Fruit fly (Drosophila melanogaster) whole organism, embryonic: ENCODE measurements around the gene CG33120.

Experiments used
- Atf3 ChIP-seq: fragments of 200-800 bp; sonication (Bioruptor generic); optimal IDR thresholded peaks from 3 replicates; lab custom pipeline; 2016; ENCODE audit warnings: missing biosample characterization, missing genetic modification characterization
- CG10321 ChIP-seq: fragments of 200-800 bp; sonication (Bioruptor generic); IDR thresholded peaks from 2 replicates; pipeline ENCODE4 v1.3.6; 2022; ENCODE audit warnings: missing biosample characterization, missing genetic modification characterization
- CG10462 ChIP-seq: fragments of 200-800 bp; sonication (Bioruptor generic); optimal IDR thresholded peaks from 2 replicates; lab custom pipeline; 2016; ENCODE audit warnings: missing biosample characterization, missing genetic modification characterization
- CG10979 ChIP-seq: fragments of 200-800 bp; sonication (Bioruptor generic); optimal IDR thresholded peaks from 2 replicates; lab custom pipeline; 2018; ENCODE audit warnings: missing biosample characterization, mild to moderate bottlenecking, missing genetic modification characterization, moderate library complexity
- CG11560 ChIP-seq: fragments of 200-800 bp; sonication (Bioruptor generic); IDR thresholded peaks from 3 replicates; pipeline ENCODE4 v1.3.6; 2022; ENCODE audit warnings: missing biosample characterization, missing genetic modification characterization
- CG1233 ChIP-seq: fragments of 200-800 bp; sonication (Bioruptor generic); optimal IDR thresholded peaks from 4 replicates; lab custom pipeline; 2018; ENCODE audit warnings: missing biosample characterization, mild to moderate bottlenecking, missing genetic modification characterization
- CG13296 ChIP-seq: fragments of 200-800 bp; sonication (Bioruptor generic); optimal IDR thresholded peaks from 3 replicates; lab custom pipeline; 2018; ENCODE audit warnings: missing biosample characterization, mild to moderate bottlenecking, missing genetic modification characterization
- CG14667 ChIP-seq: fragments of 200-800 bp; sonication (Bioruptor generic); IDR thresholded peaks from 2 replicates; pipeline ENCODE4 v1.3.6; 2022; ENCODE audit warnings: missing biosample characterization, missing genetic modification characterization
- CG15011 ChIP-seq: fragments of 200-800 bp; sonication (Bioruptor generic); optimal IDR thresholded peaks from 3 replicates; lab custom pipeline; 2018; ENCODE audit warnings: missing biosample characterization, mild to moderate bottlenecking, missing genetic modification characterization
- CG16813 ChIP-seq: fragments of 200-800 bp; sonication (Bioruptor generic); IDR thresholded peaks from 3 replicates; pipeline ENCODE4 v1.3.6; 2022; ENCODE audit warnings: missing biosample characterization, missing genetic modification characterization; ENCODE audit not compliant: partially characterized antibody
- CG16815 ChIP-seq: fragments of 200-800 bp; sonication (Bioruptor generic); optimal IDR thresholded peaks from 3 replicates; lab custom pipeline; 2017; ENCODE audit warnings: missing biosample characterization, mild to moderate bottlenecking, missing genetic modification characterization
- CG1792 ChIP-seq: fragments of 200-800 bp; sonication (Bioruptor generic); optimal IDR thresholded peaks from 2 replicates; lab custom pipeline; 2016; ENCODE audit warnings: missing biosample characterization, missing genetic modification characterization
- CG18476 ChIP-seq: fragments of 200-800 bp; sonication (Bioruptor generic); optimal IDR thresholded peaks from 2 replicates; lab custom pipeline; 2016; ENCODE audit warnings: missing biosample characterization, mild to moderate bottlenecking, missing genetic modification characterization
- CG18599 ChIP-seq: fragments of 200-800 bp; sonication (Bioruptor generic); optimal IDR thresholded peaks from 3 replicates; lab custom pipeline; 2017; ENCODE audit warnings: missing biosample characterization, missing genetic modification characterization, mild to moderate bottlenecking, moderate library complexity, missing genetic modification reagents
- CG2120 ChIP-seq: fragments of 200-800 bp; sonication (Bioruptor generic); optimal IDR thresholded peaks from 3 replicates; lab custom pipeline; 2016; ENCODE audit warnings: missing biosample characterization, missing genetic modification characterization
- CG2129 ChIP-seq: fragments of 200-800 bp; sonication (Bioruptor generic); IDR thresholded peaks from 2 replicates; pipeline ENCODE4 v1.3.6; 2022; ENCODE audit warnings: missing biosample characterization, missing genetic modification characterization; ENCODE audit not compliant: partially characterized antibody
- CG2875 ChIP-seq: fragments of 200-800 bp; sonication (Bioruptor generic); optimal IDR thresholded peaks from 2 replicates; lab custom pipeline; 2017; ENCODE audit warnings: missing biosample characterization, mild to moderate bottlenecking, missing genetic modification characterization, missing genetic modification reagents
- CG4854 ChIP-seq: fragments of 200-800 bp; sonication (Bioruptor generic); optimal IDR thresholded peaks from 2 replicates; lab custom pipeline; 2016; ENCODE audit warnings: missing biosample characterization, missing genetic modification characterization, inconsistent platforms
- CG6654 ChIP-seq: fragments of 200-800 bp; sonication (Bioruptor generic); optimal IDR thresholded peaks from 2 replicates; lab custom pipeline; 2017; ENCODE audit warnings: missing biosample characterization, mild to moderate bottlenecking, missing genetic modification characterization
- CG6689 ChIP-seq: fragments of 200-800 bp; sonication (Bioruptor generic); IDR thresholded peaks from 2 replicates; pipeline ENCODE4 v1.3.6; 2022; ENCODE audit warnings: missing biosample characterization, missing genetic modification characterization
- CG7928 ChIP-seq: fragments of 200-800 bp; sonication (Bioruptor generic); optimal IDR thresholded peaks from 2 replicates; lab custom pipeline; 2017; ENCODE audit warnings: missing biosample characterization, mild to moderate bottlenecking, missing genetic modification characterization
- CG9797 ChIP-seq: fragments of 200-800 bp; sonication (Bioruptor generic); optimal IDR thresholded peaks from 3 replicates; lab custom pipeline; 2018; ENCODE audit warnings: missing biosample characterization, mild to moderate bottlenecking, missing genetic modification characterization
- CoRest ChIP-seq: fragments of 200-800 bp; sonication (Bioruptor generic); optimal IDR thresholded peaks from 3 replicates; lab custom pipeline; 2018; ENCODE audit warnings: missing biosample characterization, mild to moderate bottlenecking, missing genetic modification characterization, moderate library complexity
- D19A ChIP-seq: fragments of 200-800 bp; optimal IDR thresholded peaks from 3 replicates; lab custom pipeline; 2019; ENCODE audit warnings: missing biosample characterization, mild to moderate bottlenecking, missing genetic modification characterization, moderate library complexity
- Dek ChIP-seq: fragments of 200-800 bp; sonication (Bioruptor generic); optimal IDR thresholded peaks from 3 replicates; lab custom pipeline; 2019; ENCODE audit warnings: missing biosample characterization, mild to moderate bottlenecking, missing genetic modification characterization, moderate library complexity
- Dip3 ChIP-seq: fragments of 200-800 bp; sonication (Bioruptor generic); optimal IDR thresholded peaks from 3 replicates; lab custom pipeline; 2016; ENCODE audit warnings: missing biosample characterization, missing genetic modification characterization
- Ets97D ChIP-seq: fragments of 200-800 bp; sonication (Bioruptor generic); optimal IDR thresholded peaks from 3 replicates; lab custom pipeline; 2016; ENCODE audit warnings: missing biosample characterization, missing genetic modification characterization
- H15 ChIP-seq: fragments of 200-800 bp; sonication (Bioruptor generic); IDR thresholded peaks from 3 replicates; pipeline ENCODE4 v1.3.6; 2022; ENCODE audit warnings: missing biosample characterization, missing genetic modification characterization
- Nf-YB ChIP-seq: fragments of 200-800 bp; sonication (Bioruptor generic); optimal IDR thresholded peaks from 3 replicates; lab custom pipeline; 2019; ENCODE audit warnings: missing biosample characterization, mild to moderate bottlenecking, missing genetic modification characterization, moderate library complexity
- Optix ChIP-seq: fragments of 200-800 bp; sonication (Bioruptor generic); IDR thresholded peaks from 3 replicates; pipeline ENCODE4 v1.3.6; 2022; ENCODE audit warnings: missing biosample characterization, missing genetic modification characterization
- PHDP ChIP-seq: fragments of 200-800 bp; sonication (Bioruptor generic); optimal IDR thresholded peaks from 3 replicates; lab custom pipeline; 2018; ENCODE audit warnings: missing biosample characterization, mild to moderate bottlenecking, missing genetic modification characterization, moderate library complexity
- Ravus ChIP-seq: fragments of 200-800 bp; sonication (Bioruptor generic); IDR thresholded peaks from 2 replicates; pipeline ENCODE4 v1.3.6; 2022; ENCODE audit warnings: missing biosample characterization, missing genetic modification characterization
- Sox100B ChIP-seq: fragments of 200-800 bp; sonication (Bioruptor generic); optimal IDR thresholded peaks from 3 replicates; lab custom pipeline; 2018; ENCODE audit warnings: missing biosample characterization, mild to moderate bottlenecking, missing genetic modification characterization
- amos ChIP-seq: fragments of 200-800 bp; sonication (Bioruptor generic); IDR thresholded peaks from 2 replicates; pipeline ENCODE4 v1.3.6; 2022; ENCODE audit warnings: missing biosample characterization, missing genetic modification characterization; ENCODE audit not compliant: partially characterized antibody
- ase ChIP-seq: fragments of 200-800 bp; sonication (Bioruptor generic); IDR thresholded peaks from 3 replicates; pipeline ENCODE4 v1.3.6; 2022; ENCODE audit warnings: missing biosample characterization, missing genetic modification characterization
- bsh ChIP-seq, 2 experiments: fragments of 200-800 bp; sonication (Bioruptor generic); optimal IDR thresholded peaks; 2 replicates each; lab custom pipeline; 2017 to 2018; ENCODE audit warnings: mild to moderate bottlenecking in 2 of 2, missing biosample characterization in 2 of 2, missing genetic modification characterization in 2 of 2, moderate library complexity in 1 of 2
- chn ChIP-seq: fragments of 200-800 bp; sonication (Bioruptor generic); optimal IDR thresholded peaks from 2 replicates; lab custom pipeline; 2016; ENCODE audit warnings: missing biosample characterization, missing genetic modification characterization
- croc ChIP-seq: fragments of 200-800 bp; sonication (Bioruptor generic); conservative IDR thresholded peaks from 3 replicates; pipeline ENCODE4 v1.3.6; 2022; ENCODE audit warnings: missing biosample characterization, missing genetic modification characterization
- danr ChIP-seq: fragments of 200-800 bp; sonication (Bioruptor generic); IDR thresholded peaks from 2 replicates; pipeline ENCODE4 v1.3.6; 2022; ENCODE audit warnings: missing biosample characterization, missing genetic modification characterization
- dimm ChIP-seq: fragments of 200-800 bp; sonication (Bioruptor generic); IDR thresholded peaks from 2 replicates; pipeline ENCODE4 v1.3.6; 2022; ENCODE audit warnings: missing biosample characterization, missing genetic modification characterization
- fu2 ChIP-seq: fragments of 200-800 bp; sonication (Bioruptor generic); optimal IDR thresholded peaks from 2 replicates; lab custom pipeline; 2016; ENCODE audit warnings: missing biosample characterization, missing genetic modification characterization
- kay ChIP-seq: fragments of 200-800 bp; sonication (Bioruptor generic); optimal IDR thresholded peaks from 2 replicates; lab custom pipeline; 2016; ENCODE audit warnings: missing biosample characterization, missing genetic modification characterization
- kni ChIP-seq: fragments of 200-800 bp; sonication (Bioruptor generic); optimal IDR thresholded peaks from 3 replicates; lab custom pipeline; 2017; ENCODE audit warnings: mild to moderate bottlenecking, missing biosample characterization, missing genetic modification reagents, missing genetic modification characterization
- luna ChIP-seq: fragments of 200-800 bp; sonication (Bioruptor generic); optimal IDR thresholded peaks from 2 replicates; lab custom pipeline; 2016; ENCODE audit warnings: missing biosample characterization, missing genetic modification characterization
- run ChIP-seq: fragments of 200-800 bp; sonication (Bioruptor generic); optimal IDR thresholded peaks from 3 replicates; lab custom pipeline; 2018; ENCODE audit warnings: missing biosample characterization, mild to moderate bottlenecking, missing genetic modification characterization
- seq ChIP-seq: fragments of 200-800 bp; sonication (Bioruptor generic); IDR thresholded peaks from 2 replicates; pipeline ENCODE4 v1.3.6; 2022; ENCODE audit warnings: missing biosample characterization, missing genetic modification characterization
- sqz ChIP-seq: fragments of 200-800 bp; sonication (Bioruptor generic); optimal IDR thresholded peaks from 3 replicates; lab custom pipeline; 2018; ENCODE audit warnings: missing biosample characterization, mild to moderate bottlenecking, missing genetic modification characterization
- tgo ChIP-seq: fragments of 200-800 bp; sonication (Bioruptor generic); IDR thresholded peaks from 3 replicates; pipeline ENCODE4 v1.3.6; 2022; ENCODE audit warnings: missing biosample characterization, missing genetic modification characterization
- wdn ChIP-seq: fragments of 200-800 bp; sonication (Bioruptor generic); IDR thresholded peaks from 2 replicates; pipeline ENCODE4 v1.3.6; 2022; ENCODE audit warnings: missing biosample characterization, missing genetic modification characterization
- zen ChIP-seq: fragments of 200-800 bp; sonication (Bioruptor generic); optimal IDR thresholded peaks from 3 replicates; lab custom pipeline; 2018; ENCODE audit warnings: missing biosample characterization, mild to moderate bottlenecking, missing genetic modification characterization, moderate library complexity
- zfh1 ChIP-seq: fragments of 200-800 bp; sonication (Bioruptor generic); IDR thresholded peaks from 3 replicates; pipeline ENCODE4 v1.3.6; 2022; ENCODE audit warnings: missing biosample characterization, missing genetic modification characterization

CG33120 gene

dm6 chr2L:18857635-18858059 lies 13.3 kb upstream of the CG33120 start (continued):
- peak; percentile 76 for TF ChIP-seq sqz (GFP tag; lab: Kevin White, UChicago)
- peak; percentile 88 for TF ChIP-seq H15 (GFP tag; lab: Robert Waterston, UW)
- peak; percentile 87 for TF ChIP-seq CG14667 (GFP tag; lab: Robert Waterston, UW)
- TF ChIP-seq croc (GFP tag; lab: Robert Waterston, UW): peak; percentile 80
- TF ChIP-seq CG2129 (GFP tag; lab: Robert Waterston, UW): no peak
- peak; percentile 52 for TF ChIP-seq kni
- peak; percentile 95 for TF ChIP-seq CG2120 (GFP tag; lab: Kevin White, UChicago)
- peak; percentile 81 for TF ChIP-seq Atf3
- TF ChIP-seq run: peak; percentile 86
- peak; percentile 60 for TF ChIP-seq CG1792 (GFP tag; lab: Kevin White, UChicago)
- peak; percentile 92 for TF ChIP-seq ase (GFP tag; lab: Robert Waterston, UW)
- TF ChIP-seq CG10462 (GFP tag; lab: Kevin White, UChicago): peak; percentile 85
- TF ChIP-seq CG6654 (GFP tag; lab: Kevin White, UChicago): peak; percentile 79
- peak; percentile 80 for TF ChIP-seq CG16815 (GFP tag; lab: Kevin White, UChicago)
- peak; percentile 95 for TF ChIP-seq PHDP (tag; lab: Kevin White, UChicago)
- no peak for TF ChIP-seq amos (GFP tag; lab: Robert Waterston, UW)
- peak; percentile 87 for TF ChIP-seq CG10979
- TF ChIP-seq Ravus (GFP tag; lab: Robert Waterston, UW): peak; percentile 69
- TF ChIP-seq Dek (tag; lab: Kevin White, UChicago): peak; percentile 88
- TF ChIP-seq Sox100B (GFP tag; lab: Kevin White, UChicago): peak; percentile 84
- TF ChIP-seq Ets97D: peak; percentile 60
- peak; percentile 83 for TF ChIP-seq CG15011
- peak; percentile 0 for TF ChIP-seq CG9797 (GFP tag; lab: Kevin White, UChicago)
- TF ChIP-seq dimm: peak; percentile 45; the same call in 1 of the 2 replicates
- TF ChIP-seq zen (tag; lab: Kevin White, UChicago): peak; percentile 82
- peak; percentile 69 for TF ChIP-seq Nf-YB (GFP tag; lab: Kevin White, UChicago)
- TF ChIP-seq seq (GFP tag; lab: Robert Waterston, UW): peak; percentile 90
- peak; percentile 90 for TF ChIP-seq CG1233 (GFP tag; lab: Kevin White, UChicago)
- TF ChIP-seq tgo: peak; percentile 82; the same call in 2 of the 3 replicates
- TF ChIP-seq luna (GFP tag; lab: Kevin White, UChicago): peak; percentile 57
- TF ChIP-seq fu2 (GFP tag; lab: Kevin White, UChicago): peak; percentile 82
- peak; percentile 76 for TF ChIP-seq CG2875 (GFP tag; lab: Kevin White, UChicago)
- TF ChIP-seq bsh (GFP tag; optimal IDR thresholded peaks at IDR 0.05; lab: Kevin White, UChicago): peak; percentile 83 to 95
- no peak for TF ChIP-seq CG16813
- peak; percentile 68 for TF ChIP-seq CG10321
- TF ChIP-seq CG18599 (GFP tag; lab: Kevin White, UChicago): peak; percentile 95
- peak; percentile 94 for TF ChIP-seq chn (GFP tag; lab: Kevin White, UChicago)
- peak; percentile 85 for TF ChIP-seq Optix (GFP tag; lab: Robert Waterston, UW)
- TF ChIP-seq CG7928 (GFP tag; lab: Kevin White, UChicago): peak; percentile 72
- peak; percentile 86 for TF ChIP-seq zfh1 (GFP tag; lab: Robert Waterston, UW)
- TF ChIP-seq kay: peak; percentile 39
- TF ChIP-seq Dip3 (GFP tag; lab: Kevin White, UChicago): peak; percentile 92
- peak; percentile 93 for TF ChIP-seq CG13296 (GFP tag; lab: Kevin White, UChicago)
- TF ChIP-seq CG18476: peak; percentile 61
- peak; percentile 81 for TF ChIP-seq danr
- TF ChIP-seq CG6689 (GFP tag; lab: Robert Waterston, UW): peak; percentile 92
- peak; percentile 94 for TF ChIP-seq CoRest (tag; lab: Kevin White, UChicago)
- peak; percentile 47 for TF ChIP-seq CG4854 (GFP tag; lab: Kevin White, UChicago)
- peak; percentile 88 for TF ChIP-seq wdn (GFP tag; lab: Robert Waterston, UW)
- peak; percentile 70 for TF ChIP-seq D19A (tag; lab: Kevin White, UChicago)
- peak; percentile 33; the same call in 1 of the 3 replicates for TF ChIP-seq CG11560 (tag; lab: Robert Waterston, UW)
